Fruit fly (Drosophila melanogaster): Measurements from ENCODE around the gene CG31301.

Gene CG31301

dm6 chr3R:15366839-15367238, 20.8 kb downstream of the CG31301 start (continued):
- peak; percentile 63 for TF ChIP-seq CG30403 (GFP tag; optimal IDR thresholded peaks at IDR 0.05)
- no peak for TF ChIP-seq ase (GFP tag; IDR thresholded peaks at IDR 0.05)

- TF ChIP-seq Neu2 (GFP tag; optimal IDR thresholded peaks at IDR 0.05; ENCODE audit: borderline replicate concordance) (no peak), E2f1 (GFP tag; IDR thresholded peaks at IDR 0.05) (no peak), abd-A (tag; optimal IDR thresholded peaks at IDR 0.05) (no peak), Fer2 (tag; optimal IDR thresholded peaks at IDR 0.05) (no peak), CG18764 (GFP tag; optimal IDR thresholded peaks at IDR 0.05) (no peak), HLH4C (GFP tag; IDR thresholded peaks at IDR 0.05; ENCODE audit: partially characterized antibody) (peak; percentile 42; the same call in 1 of the 3 replicates), CG13894 (tag; optimal IDR thresholded peaks at IDR 0.05) (no peak), tio (GFP tag; optimal IDR thresholded peaks at IDR 0.05) (no peak), bbx (GFP tag; IDR thresholded peaks at IDR 0.05; ENCODE audit: partially characterized antibody) (peak; percentile 39), lola (GFP tag; optimal IDR thresholded peaks at IDR 0.05) (no peak), CG4328 (GFP tag; optimal IDR thresholded peaks at IDR 0.05) (no peak), CG7271 (tag; optimal IDR thresholded peaks at IDR 0.05) (no peak), MBD-R2 (GFP tag; IDR thresholded peaks at IDR 0.05) (peak; percentile 39; the same call in 1 of the 2 replicates), CG6791 (GFP tag; IDR thresholded peaks at IDR 0.05; ENCODE audit: partially characterized antibody) (no peak), luna (GFP tag; optimal IDR thresholded peaks at IDR 0.05) (no peak), ato (GFP tag; IDR thresholded peaks at IDR 0.05; ENCODE audit: partially characterized antibody) (peak; percentile 17; the same call in 1 of the 2 replicates), pros (GFP tag; optimal IDR thresholded peaks at IDR 0.05) (no peak), CG3995 (GFP tag; optimal IDR thresholded peaks at IDR 0.05) (no peak), CG15479 (GFP tag; optimal IDR thresholded peaks at IDR 0.05) (no peak), CoRest (tag; optimal IDR thresholded peaks at IDR 0.05) (no peak), CG2678 (tag; optimal IDR thresholded peaks at IDR 0.05) (no peak), nom (GFP tag; optimal IDR thresholded peaks at IDR 0.05) (no peak), CG15514 (GFP tag; optimal IDR thresholded peaks at IDR 0.05) (peak; percentile 50), disco-r (GFP tag; optimal IDR thresholded peaks at IDR 0.05) (no peak), Asciz (GFP tag; optimal IDR thresholded peaks at IDR 0.05) (no peak), ERR (GFP tag; optimal IDR thresholded peaks at IDR 0.05) (no peak), CG7745 (tag; optimal IDR thresholded peaks at IDR 0.05) (no peak), cas (GFP tag; IDR thresholded peaks at IDR 0.05) (no peak), CG8359 (GFP tag; optimal IDR thresholded peaks at IDR 0.05; ENCODE audit: borderline replicate concordance) (no peak), CG3726 (GFP tag; IDR thresholded peaks at IDR 0.05) (no peak), Vsx1 (GFP tag; optimal IDR thresholded peaks at IDR 0.05) (no peak), BEAF-32 (GFP tag; optimal IDR thresholded peaks at IDR 0.05) (peak; percentile 38), zfh2 (GFP tag; optimal IDR thresholded peaks at IDR 0.05) (no peak), knrl (GFP tag; IDR thresholded peaks at IDR 0.05; ENCODE audit: partially characterized antibody) (no peak), CG16813 (GFP tag; IDR thresholded peaks at IDR 0.05; ENCODE audit: partially characterized antibody) (0 out of 3 replicates have a peak, but pooled peaks have one; percentile 26), Rx (GFP tag; IDR thresholded peaks at IDR 0.05) (no peak), CG17186 (GFP tag; optimal IDR thresholded peaks at IDR 0.05) (no peak), CG3281 (GFP tag; optimal IDR thresholded peaks at IDR 0.05) (no peak), CG7928 (GFP tag; optimal IDR thresholded peaks at IDR 0.05) (no peak), CG4424 (GFP tag; optimal IDR thresholded peaks at IDR 0.05) (no peak), CG11723 (GFP tag; optimal IDR thresholded peaks at IDR 0.05) (no peak), CG14710 (tag; optimal IDR thresholded peaks at IDR 0.05) (peak; percentile 42), kah (GFP tag; optimal IDR thresholded peaks at IDR 0.05) (no peak), fd3F (GFP tag; optimal IDR thresholded peaks at IDR 0.05) (no peak), CG13424 (tag; optimal IDR thresholded peaks at IDR 0.05) (no peak)
Observed at dm6 chr3R:15367477-15367876, 21.5 kb downstream of the CG31301 start, which contains the start of gene CG34404. TSS of gene CG34404 (minus strand) at chr3R:15367665.
